Worm (Caenorhabditis elegans) whole organism, L1 larva: ENCODE results near the gene W02D7.8.

Experiments
- C16A3.4 ChIP-seq: fragments of 150-350 bp; optimal IDR thresholded peaks from 2 replicates; lab custom pipeline; 2014; ENCODE audit warnings: missing biosample characterization, missing genetic modification characterization
- aha-1 ChIP-seq: fragments of 150-350 bp; optimal IDR thresholded peaks from 2 replicates; lab custom pipeline; 2014; ENCODE audit warnings: missing biosample characterization, missing genetic modification characterization
- aly-2 ChIP-seq: fragments of 150-350 bp; optimal IDR thresholded peaks from 2 replicates; lab custom pipeline; 2014; ENCODE audit warnings: missing biosample characterization, missing genetic modification characterization
- ama-1 ChIP-seq: fragments of 150-350 bp; optimal IDR thresholded peaks from 2 replicates; lab custom pipeline; 2014
- blmp-1 ChIP-seq: fragments of 150-350 bp; optimal IDR thresholded peaks from 2 replicates; lab custom pipeline; 2014; ENCODE audit warnings: missing biosample characterization, missing genetic modification characterization
- ceh-82 ChIP-seq, 3 experiments: fragments of 150-350 bp in 1 of 3; sonication (generic microtip) in 2 of 3; optimal IDR thresholded peaks; 2 replicates each; lab custom pipeline; 2014 to 2017; ENCODE audit warnings: missing biosample characterization in 3 of 3, missing genetic modification characterization in 3 of 3
- ces-1 ChIP-seq: fragments of 150-350 bp; optimal IDR thresholded peaks from 2 replicates; lab custom pipeline; 2014; ENCODE audit warnings: missing biosample characterization, missing genetic modification reagents, missing genetic modification characterization
- efl-1 ChIP-seq, 4 experiments: fragments of 150-350 bp; optimal IDR thresholded peaks in 3 of 4; peaks in 1 of 4; 1 replicate in 1 of 4; 2 replicates in 3 of 4; lab custom pipeline; 2014; ENCODE audit warnings: missing biosample characterization in 2 of 4, missing genetic modification characterization in 2 of 4, missing genetic modification reagents in 2 of 4
- elt-2 ChIP-seq: sonication (generic microtip); optimal IDR thresholded peaks from 2 replicates; lab custom pipeline; 2016; ENCODE audit warnings: missing genetic modification characterization, mild to moderate bottlenecking, inconsistent platforms, missing compliant biosample characterization, missing genetic modification reagents
- fkh-4 ChIP-seq: sonication (generic microtip); optimal IDR thresholded peaks from 2 replicates; lab custom pipeline; 2016; ENCODE audit warnings: missing compliant biosample characterization, missing genetic modification characterization, borderline replicate concordance
- fos-1 ChIP-seq: fragments of 150-350 bp; optimal IDR thresholded peaks from 2 replicates; lab custom pipeline; 2014; ENCODE audit warnings: missing biosample characterization, missing genetic modification characterization
- hlh-4 ChIP-seq: sonication (generic microtip); optimal IDR thresholded peaks from 2 replicates; lab custom pipeline; 2016; ENCODE audit warnings: mild to moderate bottlenecking, missing genetic modification characterization, missing compliant biosample characterization
- irx-1 ChIP-seq: sonication (generic microtip); optimal IDR thresholded peaks from 2 replicates; lab custom pipeline; 2016; ENCODE audit warnings: missing genetic modification characterization, missing compliant biosample characterization
- jun-1 ChIP-seq: fragments of 150-350 bp; optimal IDR thresholded peaks from 2 replicates; lab custom pipeline; 2014; ENCODE audit warnings: missing biosample characterization, missing genetic modification reagents, missing genetic modification characterization
- lin-13 ChIP-seq: fragments of 150-350 bp; optimal IDR thresholded peaks from 2 replicates; lab custom pipeline; 2014; ENCODE audit warnings: missing biosample characterization, missing genetic modification reagents, missing genetic modification characterization
- lin-15B ChIP-seq: fragments of 150-350 bp; sonication (generic microtip); optimal IDR thresholded peaks from 3 replicates; lab custom pipeline; 2014; ENCODE audit warnings: missing biosample characterization, missing genetic modification characterization
- lin-35 ChIP-seq, 2 experiments: fragments of 150-350 bp; optimal IDR thresholded peaks; 2 replicates each; lab custom pipeline; 2014; ENCODE audit warnings: missing biosample characterization in 2 of 2, missing genetic modification characterization in 2 of 2, missing genetic modification reagents in 2 of 2
- lin-39 ChIP-seq: fragments of 150-350 bp; optimal IDR thresholded peaks from 2 replicates; lab custom pipeline; 2014; ENCODE audit warnings: missing biosample characterization, missing genetic modification reagents, missing genetic modification characterization
- lsy-2 ChIP-seq, 2 experiments: fragments of 150-350 bp; optimal IDR thresholded peaks; 2 replicates each; lab custom pipeline; 2014; ENCODE audit warnings: missing biosample characterization in 2 of 2, missing genetic modification characterization in 2 of 2
- nhr-12 ChIP-seq: sonication (generic microtip); optimal IDR thresholded peaks from 2 replicates; lab custom pipeline; 2017; ENCODE audit warnings: missing biosample characterization, missing genetic modification characterization
- nhr-19 ChIP-seq: fragments of 200-800 bp; sonication (Bioruptor generic); conservative IDR thresholded peaks from 2 replicates; pipeline ENCODE4 v1.3.6; 2022; ENCODE audit warnings: missing genetic modification characterization, missing compliant biosample characterization
- nhr-20 ChIP-seq: sonication (generic microtip); optimal IDR thresholded peaks from 2 replicates; lab custom pipeline; 2016; ENCODE audit warnings: mild to moderate bottlenecking, missing genetic modification characterization, missing compliant biosample characterization
- nhr-237 ChIP-seq: fragments of 150-350 bp; optimal IDR thresholded peaks from 2 replicates; lab custom pipeline; 2014; ENCODE audit warnings: missing biosample characterization, missing genetic modification characterization
- nhr-28 ChIP-seq: fragments of 150-350 bp; optimal IDR thresholded peaks from 2 replicates; lab custom pipeline; 2014; ENCODE audit warnings: missing biosample characterization, missing genetic modification characterization
- nhr-47 ChIP-seq: sonication (generic microtip); optimal IDR thresholded peaks from 2 replicates; lab custom pipeline; 2016; ENCODE audit warnings: mild to moderate bottlenecking, missing genetic modification characterization, moderate library complexity, missing compliant biosample characterization
- nhr-71 ChIP-seq: sonication (generic microtip); optimal IDR thresholded peaks from 2 replicates; lab custom pipeline; 2016; ENCODE audit warnings: mild to moderate bottlenecking, missing genetic modification characterization, moderate library complexity, missing compliant biosample characterization
- nhr-76 ChIP-seq: sonication (generic microtip); optimal IDR thresholded peaks from 2 replicates; lab custom pipeline; 2017; ENCODE audit warnings: missing biosample characterization, missing genetic modification characterization
- nhr-77 ChIP-seq: fragments of 150-350 bp; optimal IDR thresholded peaks from 2 replicates; lab custom pipeline; 2014; ENCODE audit warnings: missing biosample characterization, missing genetic modification characterization
- nhr-90 ChIP-seq: sonication (generic microtip); optimal IDR thresholded peaks from 2 replicates; lab custom pipeline; 2016; ENCODE audit warnings: mild to moderate bottlenecking, missing genetic modification characterization, missing compliant biosample characterization; ENCODE audit not compliant: poor library complexity
- pag-3 ChIP-seq: sonication (generic microtip); optimal IDR thresholded peaks from 2 replicates; lab custom pipeline; 2017; ENCODE audit warnings: missing genetic modification characterization, mild to moderate bottlenecking, missing compliant biosample characterization, antibody characterized with exemption, borderline replicate concordance; ENCODE audit not compliant: insufficient read depth
- pqm-1 ChIP-seq: sonication (generic microtip); optimal IDR thresholded peaks from 3 replicates; lab custom pipeline; 2017; ENCODE audit warnings: missing biosample characterization, missing genetic modification characterization
- rnt-1 ChIP-seq: sonication (generic microtip); optimal IDR thresholded peaks from 2 replicates; lab custom pipeline; 2016; ENCODE audit warnings: mild to moderate bottlenecking, missing genetic modification characterization, moderate library complexity, missing compliant biosample characterization
- skn-1 ChIP-seq: fragments of 150-350 bp; optimal IDR thresholded peaks from 2 replicates; lab custom pipeline; 2014; ENCODE audit warnings: missing biosample characterization, missing genetic modification characterization
- sptf-1 ChIP-seq: fragments of 150-350 bp; optimal IDR thresholded peaks from 2 replicates; lab custom pipeline; 2014; ENCODE audit warnings: missing biosample characterization, missing genetic modification characterization
- sup-37 ChIP-seq: fragments of 200-800 bp; sonication (Bioruptor generic); optimal IDR thresholded peaks from 2 replicates; lab custom pipeline; 2018; ENCODE audit warnings: mild to moderate bottlenecking, missing genetic modification characterization, missing compliant biosample characterization
- swsn-7 ChIP-seq: sonication (generic microtip); optimal IDR thresholded peaks from 2 replicates; lab custom pipeline; 2016; ENCODE audit warnings: missing genetic modification characterization, missing compliant biosample characterization
- tlp-1 ChIP-seq: fragments of 150-350 bp; optimal IDR thresholded peaks from 2 replicates; lab custom pipeline; 2014; ENCODE audit warnings: missing biosample characterization, missing genetic modification characterization
- unc-130 ChIP-seq: fragments of 150-350 bp; optimal IDR thresholded peaks from 2 replicates; lab custom pipeline; 2017; ENCODE audit warnings: missing biosample characterization, missing genetic modification characterization, inconsistent platforms
- unc-62 ChIP-seq: fragments of 150-350 bp; optimal IDR thresholded peaks from 2 replicates; lab custom pipeline; 2014; ENCODE audit warnings: missing biosample characterization, missing genetic modification reagents, missing genetic modification characterization
- vab-15 ChIP-seq: sonication (generic microtip); optimal IDR thresholded peaks from 2 replicates; lab custom pipeline; 2017; ENCODE audit warnings: missing genotype, mild to moderate bottlenecking, missing genetic modification characterization, missing compliant biosample characterization
- xbp-1 ChIP-seq: sonication (generic microtip); optimal IDR thresholded peaks from 2 replicates; lab custom pipeline; 2016; ENCODE audit warnings: missing genetic modification characterization, missing compliant biosample characterization
- zag-1 ChIP-seq: fragments of 150-350 bp; optimal IDR thresholded peaks from 2 replicates; lab custom pipeline; 2014; ENCODE audit warnings: missing biosample characterization, missing genetic modification characterization

W02D7.8 gene

DNA sequence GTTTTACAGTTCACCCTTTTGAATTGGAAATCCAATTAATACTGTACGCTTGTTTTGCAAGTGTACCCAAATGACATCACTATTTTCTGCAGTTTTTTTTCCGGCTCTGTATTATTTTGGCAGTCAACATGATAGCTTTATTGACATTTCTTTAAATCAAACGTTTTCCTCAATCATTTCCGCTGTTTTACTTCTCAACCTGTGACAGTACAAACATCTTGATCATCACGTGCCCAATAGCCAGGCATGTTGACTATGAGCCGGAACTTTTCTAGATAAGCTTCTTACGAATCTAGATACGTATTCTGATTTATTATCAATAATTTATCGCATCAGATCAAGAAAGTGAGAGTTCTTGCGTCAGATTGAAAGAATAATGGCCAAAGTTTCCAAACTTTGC is 36.4 kb downstream of the W02D7.8 start:
- TF ChIP-seq nhr-71 = peak; percentile 13
- peak; percentile 23 for TF ChIP-seq nhr-20
- TF ChIP-seq nhr-12 (tag; lab: Kevin White, UChicago) = no peak
- TF ChIP-seq nhr-47 (tag; lab: Kevin White, UChicago) = no peak
- no peak for TF ChIP-seq nhr-237
- no peak for TF ChIP-seq nhr-28 (tag; lab: Kevin White, UChicago)
- TF ChIP-seq lin-35 (GFP tag; optimal IDR thresholded peaks at IDR 0.05; lab: Kevin White, UChicago) = peak in 1 of 2 experiments; percentile 6
- no peak for TF ChIP-seq C16A3.4 (tag; lab: Kevin White, UChicago)
- TF ChIP-seq nhr-77 (tag; lab: Kevin White, UChicago) = no peak
- TF ChIP-seq sup-37 (GFP tag; lab: Kevin White, UChicago) = no peak
- TF ChIP-seq hlh-4 = no peak
- no peak for TF ChIP-seq fos-1 (tag; lab: Kevin White, UChicago)
- TF ChIP-seq elt-2 = peak; percentile 97
- TF ChIP-seq swsn-7 = no peak
- no peak for TF ChIP-seq lin-13 (GFP tag; lab: Kevin White, UChicago)
- no peak for TF ChIP-seq ceh-82 (tag; optimal IDR thresholded peaks at IDR 0.05; lab: Kevin White, UChicago)
- TF ChIP-seq aly-2 (tag; lab: Kevin White, UChicago) = no peak
- peak; percentile 12 for TF ChIP-seq nhr-90 (tag; lab: Kevin White, UChicago)

DNA sequence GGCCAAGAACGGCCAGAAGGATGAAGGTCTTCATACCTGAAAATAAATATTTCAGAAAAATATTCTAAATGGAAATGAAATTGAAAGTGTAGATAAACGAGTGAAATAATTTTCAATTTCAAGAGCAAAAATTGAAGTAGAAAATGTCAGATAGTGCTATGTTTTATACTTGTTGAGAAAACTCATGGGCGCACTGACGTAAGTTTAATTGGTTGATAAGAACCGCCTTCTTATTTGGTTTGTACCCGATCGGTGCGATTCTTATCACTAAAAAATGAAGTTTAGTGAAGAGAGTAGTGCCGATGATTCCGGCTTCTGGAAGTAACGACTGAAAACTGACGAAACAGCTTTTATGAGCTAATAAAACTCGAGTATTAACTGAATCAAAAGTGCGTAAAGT is 37.4 kb downstream of the W02D7.8 start, which contains the start of the genes asp-6 and asp-12:
Gene asp-6, minus strand, starts transcription at position 36 of the 400 bp plus-strand sequence.
Gene asp-12, plus strand, starts transcription at position 309 of the 400 bp plus-strand sequence.
- TF ChIP-seq xbp-1 (tag; lab: Kevin White, UChicago) (no peak), efl-1 (optimal IDR thresholded peaks at IDR 0.05; lab: Kevin White, UChicago) (no peak), efl-1 (GFP tag; optimal IDR thresholded peaks at IDR 0.05 in 1 of 2; lab: Kevin White, UChicago) (peak in 1 of 2 experiments; percentile 74), elt-2 (peak; percentile 86), lin-35 (GFP tag; optimal IDR thresholded peaks at IDR 0.05; lab: Kevin White, UChicago) (peak in 1 of 2 experiments; percentile 8), vab-15 (tag; lab: Kevin White, UChicago) (no peak), blmp-1 (tag; lab: Kevin White, UChicago) (no peak), unc-130 (tag; lab: Kevin White, UChicago) (no peak), nhr-19 (GFP tag; lab: Robert Waterston, UW) (no peak), nhr-76 (tag; lab: Kevin White, UChicago) (no peak)

DNA sequence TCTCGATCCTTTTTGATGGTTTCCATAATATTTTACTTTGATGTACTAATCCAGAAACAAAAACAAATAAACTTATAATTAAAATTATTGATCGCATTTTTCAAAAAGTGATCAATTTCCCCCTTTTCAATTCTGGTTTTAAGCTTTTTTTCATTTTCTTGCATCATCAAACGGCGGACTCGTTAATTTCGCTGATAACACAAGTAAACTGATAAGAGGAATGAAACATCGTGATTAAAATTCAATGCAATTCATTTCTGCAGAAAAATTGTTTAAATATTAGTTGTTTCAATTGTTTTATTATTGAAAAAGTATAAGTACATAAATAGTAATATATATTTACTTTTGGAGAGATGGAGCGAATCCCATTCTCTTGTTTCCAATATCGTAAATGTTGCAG is 39.0 kb downstream of the W02D7.8 start:
- TF ChIP-seq elt-2 (peak; percentile 95), rnt-1 (tag; lab: Kevin White, UChicago) (no peak), nhr-237 (no peak), ama-1 (lab: Kevin White, UChicago) (no peak), lin-35 (GFP tag; optimal IDR thresholded peaks at IDR 0.05; lab: Kevin White, UChicago) (peak in 1 of 2 experiments; percentile 31), tlp-1 (peak; percentile 87), fos-1 (tag; lab: Kevin White, UChicago) (no peak), aly-2 (tag; lab: Kevin White, UChicago) (peak; percentile 64), jun-1 (tag; lab: Kevin White, UChicago) (peak; percentile 13)
- TF ChIP-seq, all 84 proteins: peak for 5

DNA sequence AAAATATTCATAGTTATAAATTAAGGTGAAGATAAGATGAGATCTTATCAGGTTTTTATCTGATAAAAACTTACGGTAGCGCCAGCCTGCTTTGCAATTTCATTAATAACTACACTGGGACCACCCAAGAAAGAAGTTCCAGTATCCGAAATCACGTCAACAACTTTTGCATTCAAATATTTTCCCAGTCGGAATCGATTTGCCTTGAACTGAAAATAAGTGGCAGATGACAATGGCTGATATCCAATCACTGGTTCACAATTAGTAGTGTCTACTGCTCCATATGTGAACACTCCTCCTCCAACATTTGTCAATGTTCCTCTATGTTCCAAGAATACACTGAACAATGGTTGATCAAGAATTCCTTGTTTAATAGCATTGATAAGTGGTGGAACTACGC is 40.0 kb downstream of the W02D7.8 start, which contains the start of gene F21F8.5:
Gene F21F8.5, minus strand, starts transcription at position 101 of the 400 bp plus-strand sequence.
- TF ChIP-seq lsy-2 (tag; optimal IDR thresholded peaks at IDR 0.05; lab: Kevin White, UChicago) (no peak), ces-1 (GFP tag; lab: Kevin White, UChicago) (no peak), ceh-82 (tag; optimal IDR thresholded peaks at IDR 0.05; lab: Kevin White, UChicago) (no peak), irx-1 (tag; lab: Kevin White, UChicago) (no peak)

DNA sequence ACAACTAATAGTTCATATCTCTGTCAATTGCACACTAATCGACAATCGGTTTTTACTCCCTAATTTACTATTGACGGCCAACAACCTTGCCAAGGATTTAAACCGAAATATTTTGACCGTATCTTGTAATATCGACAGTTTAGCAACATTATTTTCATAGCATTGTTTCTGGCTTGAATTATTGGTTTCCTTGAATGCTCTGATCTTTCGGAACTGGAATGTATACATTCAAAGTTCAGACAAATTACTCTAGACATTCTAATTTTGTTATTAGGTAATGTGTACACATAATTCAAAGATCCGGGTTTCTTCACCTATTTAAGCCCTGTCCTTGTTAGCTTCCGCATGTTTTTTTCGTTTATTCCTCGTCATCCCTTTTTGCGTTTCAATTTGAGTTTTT is 42.3 kb downstream of the W02D7.8 start, which contains the start of gene C16D9.9:
Gene C16D9.9, plus strand, starts transcription at position 301 of the 400 bp plus-strand sequence.
- TF ChIP-seq lin-39 (tag; lab: Kevin White, UChicago) = no peak
- no peak for TF ChIP-seq lin-15B (tag; lab: Kevin White, UChicago)
- TF ChIP-seq jun-1 (tag; lab: Kevin White, UChicago) = no peak
- no peak for TF ChIP-seq pag-3
- TF ChIP-seq unc-62 (GFP tag; lab: Kevin White, UChicago) = no peak
- TF ChIP-seq pqm-1 (tag; lab: Kevin White, UChicago) = no peak
- no peak for TF ChIP-seq skn-1 (tag; lab: Kevin White, UChicago)
- TF ChIP-seq aha-1 = no peak
- no peak for TF ChIP-seq lin-13 (GFP tag; lab: Kevin White, UChicago)
- no peak for TF ChIP-seq sptf-1
- no peak for TF ChIP-seq fkh-4 (tag; lab: Kevin White, UChicago)
- TF ChIP-seq zag-1 (tag; lab: Kevin White, UChicago) = no peak
- TF ChIP-seq, all 84 proteins: peak for 0
